Worm (Caenorhabditis elegans): ENCODE data around the gene T13C2.2.

DNA sequence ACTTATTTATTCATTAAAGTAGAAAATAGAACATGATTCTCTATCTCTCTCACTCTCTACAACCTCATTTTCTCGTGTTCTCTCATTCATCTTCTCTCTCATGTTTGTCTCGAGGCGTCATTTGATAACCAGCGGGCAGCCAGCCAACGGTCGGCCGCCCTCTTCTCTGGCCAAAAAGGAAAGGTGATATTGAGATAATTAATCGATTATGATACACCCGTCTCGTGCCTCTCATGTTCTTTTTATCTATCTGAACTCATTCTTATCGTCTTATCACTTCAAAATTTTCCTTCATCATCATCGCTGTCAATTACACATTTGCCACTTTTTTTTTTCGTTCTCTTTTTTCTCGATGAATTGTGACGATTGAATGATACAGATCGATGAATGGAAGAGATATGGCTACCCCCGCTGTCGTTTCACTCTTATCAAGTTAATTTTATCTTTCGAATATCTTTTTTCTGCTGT lies 50.7 kb downstream of the T13C2.2 start:
- TF ChIP-seq K12H6.12 (tag; optimal IDR thresholded peaks at IDR 0.05) (no peak), T26A5.8 (tag; optimal IDR thresholded peaks at IDR 0.05) (no peak), F52B5.7 (tag; optimal IDR thresholded peaks at IDR 0.05) (no peak), nhr-120 (GFP tag; IDR thresholded peaks at IDR 0.05) (no peak), B0035.1 (tag; optimal IDR thresholded peaks at IDR 0.05) (no peak), snpc-4 (GFP tag; optimal IDR thresholded peaks at IDR 0.05) (no peak), snpc-4 (tag; optimal IDR thresholded peaks at IDR 0.05) (peak; percentile 67 to 88 (median 68)), aptf-3 (GFP tag; IDR thresholded peaks at IDR 0.05) (no peak), F23B12.7 (tag; optimal IDR thresholded peaks at IDR 0.05; ENCODE audit: insufficient read depth) (peak; percentile 5)
